Fruit fly (Drosophila melanogaster): Measurements from ENCODE around the gene IntS12.

Gene IntS12

DNA sequence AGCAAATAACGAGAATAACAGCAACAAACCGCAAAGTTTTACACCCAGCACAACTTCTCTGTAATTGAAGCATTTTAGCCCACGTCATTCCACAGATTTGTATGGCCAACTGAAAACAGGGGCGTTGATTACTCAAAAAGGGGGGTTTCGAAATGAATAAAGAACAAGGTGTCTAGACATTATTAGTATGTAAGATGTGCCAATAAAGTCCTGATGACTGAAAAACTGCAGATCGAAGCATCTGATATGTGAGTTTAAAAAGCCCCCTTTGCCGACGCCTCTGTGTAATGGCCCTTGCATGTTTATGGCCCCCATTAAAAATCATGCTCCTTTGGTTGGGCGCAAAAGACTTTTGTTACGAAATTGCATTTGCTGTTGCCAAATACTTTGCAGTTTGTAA lies 42.1 kb upstream of the IntS12 start (continued):
- TF ChIP-seq Sox102F (GFP tag; optimal IDR thresholded peaks at IDR 0.05) (peak; percentile 69), Mrtf (GFP tag; IDR thresholded peaks at IDR 0.05) (no peak), Gug (GFP tag; IDR thresholded peaks at IDR 0.05) (no peak), CG18599 (GFP tag; optimal IDR thresholded peaks at IDR 0.05) (peak; percentile 34), wor (GFP tag; IDR thresholded peaks at IDR 0.05) (no peak; the same call in 1 of the 2 replicates), kay (GFP tag; optimal IDR thresholded peaks at IDR 0.05) (no peak), cwo (GFP tag; optimal IDR thresholded peaks at IDR 0.05) (no peak), klu (GFP tag; IDR thresholded peaks at IDR 0.05) (no peak), TFAM (GFP tag; optimal IDR thresholded peaks at IDR 0.05) (no peak), CG6813 (GFP tag; optimal IDR thresholded peaks at IDR 0.05) (no peak), CG11247 (GFP tag; IDR thresholded peaks at IDR 0.05) (0 out of 2 replicates have a peak, but pooled peaks have one; percentile 19), Chrac-16 (GFP tag; optimal IDR thresholded peaks at IDR 0.05) (no peak), CG9932 (GFP tag; IDR thresholded peaks at IDR 0.05) (no peak), lab (GFP tag; optimal IDR thresholded peaks at IDR 0.05) (peak; percentile 60), MTF-1 (GFP tag; optimal IDR thresholded peaks at IDR 0.05; ENCODE audit: borderline replicate concordance) (no peak), grn (GFP tag; optimal IDR thresholded peaks at IDR 0.05) (no peak), Hr39 (optimal IDR thresholded peaks at IDR 0.05) (no peak), CG30431 (GFP tag; optimal IDR thresholded peaks at IDR 0.05) (peak; percentile 34), Atf6 (GFP tag; IDR thresholded peaks at IDR 0.05) (no peak), Kr (GFP tag; optimal IDR thresholded peaks at IDR 0.05) (no peak), oc (tag; optimal IDR thresholded peaks at IDR 0.05) (no peak), CG15073 (GFP tag; optimal IDR thresholded peaks at IDR 0.05) (no peak), CG10654 (GFP tag; optimal IDR thresholded peaks at IDR 0.05) (no peak), Opbp (GFP tag; IDR thresholded peaks at IDR 0.05; ENCODE audit: partially characterized antibody) (no peak), Drgx (GFP tag; IDR thresholded peaks at IDR 0.05) (peak; percentile 64), pzg (GFP tag; optimal IDR thresholded peaks at IDR 0.05) (no peak), Antp (GFP tag; optimal IDR thresholded peaks at IDR 0.05) (peak; percentile 20), CG8089 (GFP tag; optimal IDR thresholded peaks at IDR 0.05) (no peak), CG5953 (GFP tag; IDR thresholded peaks at IDR 0.05) (no peak), CG42726 (GFP tag; IDR thresholded peaks at IDR 0.05; ENCODE audit: partially characterized antibody) (no peak), CG3163 (GFP tag; optimal IDR thresholded peaks at IDR 0.05) (no peak), Bdp1 (GFP tag; optimal IDR thresholded peaks at IDR 0.05) (no peak), CG10462 (GFP tag; optimal IDR thresholded peaks at IDR 0.05) (no peak), slou (GFP tag; optimal IDR thresholded peaks at IDR 0.05) (no peak), Lim3 (GFP tag; IDR thresholded peaks at IDR 0.05) (no peak), Asciz (GFP tag; optimal IDR thresholded peaks at IDR 0.05) (no peak), usp (GFP tag; optimal IDR thresholded peaks at IDR 0.05) (no peak), CG15011 (GFP tag; optimal IDR thresholded peaks at IDR 0.05) (no peak), CG12071 (GFP tag; optimal IDR thresholded peaks at IDR 0.05) (no peak), CG10431 (GFP tag; optimal IDR thresholded peaks at IDR 0.05) (no peak), Dek (tag; optimal IDR thresholded peaks at IDR 0.05) (no peak), H15 (GFP tag; IDR thresholded peaks at IDR 0.05) (no peak), PHDP (tag; optimal IDR thresholded peaks at IDR 0.05) (peak; percentile 41), prd (optimal IDR thresholded peaks at IDR 0.05) (no peak), prd (GFP tag; IDR thresholded peaks at IDR 0.05) (peak; percentile 42; the same call in 1 of the 3 replicates), sisA (GFP tag; IDR thresholded peaks at IDR 0.05) (no peak), CG18262 (tag; optimal IDR thresholded peaks at IDR 0.05) (peak; percentile 23), CG12236 (GFP tag; optimal IDR thresholded peaks at IDR 0.05) (no peak), pros (GFP tag; optimal IDR thresholded peaks at IDR 0.05) (no peak), Hr3 (GFP tag; optimal IDR thresholded peaks at IDR 0.05) (no peak), sima (GFP tag; optimal IDR thresholded peaks at IDR 0.05) (no peak), CG15479 (GFP tag; optimal IDR thresholded peaks at IDR 0.05) (no peak), CG12942 (GFP tag; optimal IDR thresholded peaks at IDR 0.05) (peak; percentile 19)

Measured in whole organism, embryonic.